Worm (Caenorhabditis elegans) whole organism, L4 larva: ENCODE data around the gene acdh-12.

Experiments
- arid-1 ChIP-seq: fragments of 200-800 bp; sonication (Bioruptor generic); conservative IDR thresholded peaks from 2 replicates; pipeline ENCODE4 v1.3.6; 2022; ENCODE audit warnings: missing genetic modification reagents, missing genetic modification characterization, missing compliant biosample characterization
- ceh-20 ChIP-seq: fragments of 200-800 bp; sonication (Bioruptor generic); IDR thresholded peaks from 2 replicates; pipeline ENCODE4 v1.3.6; 2022; ENCODE audit warnings: missing genetic modification reagents, missing genetic modification characterization, missing compliant biosample characterization
- gei-8 ChIP-seq: fragments of 200-800 bp; sonication (Bioruptor generic); optimal IDR thresholded peaks from 2 replicates; lab custom pipeline; 2018; ENCODE audit warnings: mild to moderate bottlenecking, missing genetic modification characterization, missing compliant biosample characterization
- mdl-1 ChIP-seq, 2 experiments: fragments of 150-350 bp in 1 of 2; sonication (generic microtip) in 1 of 2; optimal IDR thresholded peaks; 2 replicates each; lab custom pipeline; 2014 to 2017; ENCODE audit warnings: missing biosample characterization in 2 of 2, missing genetic modification characterization in 2 of 2
- saeg-2 ChIP-seq: fragments of 200-800 bp; sonication (Bioruptor generic); IDR thresholded peaks from 2 replicates; pipeline ENCODE4 v1.3.6; 2022; ENCODE audit warnings: missing genetic modification reagents, missing genetic modification characterization, missing compliant biosample characterization
- zag-1 ChIP-seq: fragments of 150-350 bp; optimal IDR thresholded peaks from 2 replicates; lab custom pipeline; 2014; ENCODE audit warnings: missing biosample characterization, missing genetic modification characterization
- ztf-7 ChIP-seq: fragments of 150-350 bp; optimal IDR thresholded peaks from 2 replicates; lab custom pipeline; 2014; ENCODE audit warnings: missing biosample characterization, missing genetic modification characterization

acdh-12 gene

DNA sequence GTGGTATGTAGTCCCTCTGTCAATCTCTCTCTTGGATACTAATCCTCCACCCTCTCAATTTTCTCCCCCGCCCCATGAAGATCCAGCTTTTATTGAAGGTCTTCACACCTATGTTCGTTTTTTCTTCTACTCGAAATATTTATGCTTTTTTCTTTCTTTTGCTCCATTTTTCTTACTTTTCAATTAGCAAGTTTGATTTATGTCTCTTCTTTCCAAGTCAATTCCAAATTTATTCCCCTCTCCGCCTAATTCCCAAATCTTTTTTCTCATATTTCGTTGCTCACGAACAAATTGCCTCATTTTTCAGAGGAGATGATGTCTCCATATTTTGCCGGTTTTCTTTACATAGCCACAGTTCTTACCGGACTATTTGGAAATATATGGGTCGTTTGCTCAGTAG, 51.1 kb downstream of the acdh-12 start, which contains the start of gene npr-31:
npr-31 (plus strand) TSS at position 301 of the 400 bp plus-strand sequence.
- TF ChIP-seq mdl-1 (tag; optimal IDR thresholded peaks at IDR 0.05; lab: Kevin White, UChicago) (no peak), zag-1 (tag; lab: Kevin White, UChicago) (no peak), saeg-2 (GFP tag; lab: Robert Waterston, UW) (no peak), gei-8 (no peak), ceh-20 (GFP tag; lab: Robert Waterston, UW) (no peak), arid-1 (GFP tag; lab: Robert Waterston, UW) (no peak), ztf-7 (tag; lab: Kevin White, UChicago) (no peak)
